Worm (Caenorhabditis elegans): ENCODE measurements around the gene F39H12.1.
A peak's percentile ranks its signal among the peaks of the same experiment; 100 is the strongest.

The F39H12.1 gene

DNA sequence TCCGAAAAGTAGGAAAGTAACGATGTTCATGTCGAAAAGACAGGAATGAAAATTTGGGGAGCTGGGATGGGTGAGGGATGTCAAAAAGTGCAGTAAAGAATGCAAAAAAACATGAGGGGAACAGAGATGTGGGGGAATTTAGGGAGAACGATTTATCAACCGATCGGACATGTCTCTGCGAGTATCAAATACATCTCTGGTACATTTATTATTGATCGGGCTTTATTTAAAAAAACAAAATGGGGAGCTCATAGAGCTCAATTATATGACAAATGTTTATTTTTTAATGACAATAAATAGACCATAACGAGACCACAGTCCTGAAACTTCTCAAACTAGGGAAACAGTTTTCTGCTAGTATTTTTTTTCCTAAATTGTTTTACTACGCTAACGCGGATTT is 23.9 kb upstream of the F39H12.1 start, which contains the start of gene F25E2.2:
TSS of gene F25E2.2 (minus strand) at position 101 of the 400 bp plus-strand sequence.
- no peak for TF ChIP-seq gei-17 (GFP tag; optimal IDR thresholded peaks at IDR 0.05)
- TF ChIP-seq bed-1 (GFP tag; IDR thresholded peaks at IDR 0.05), result no peak
- TF ChIP-seq lin-40 (tag; optimal IDR thresholded peaks at IDR 0.05), result no peak
- no peak for TF ChIP-seq F37B4.10 (GFP tag; IDR thresholded peaks at IDR 0.05)
- TF ChIP-seq madf-8 (GFP tag; conservative IDR thresholded peaks at IDR 0.05), result no peak
- TF ChIP-seq cebp-2 (GFP tag; IDR thresholded peaks at IDR 0.05), result no peak
- no peak for TF ChIP-seq B0035.1 (tag; optimal IDR thresholded peaks at IDR 0.05)
- TF ChIP-seq akir-1 (GFP tag; optimal IDR thresholded peaks at IDR 0.05), result no peak

DNA sequence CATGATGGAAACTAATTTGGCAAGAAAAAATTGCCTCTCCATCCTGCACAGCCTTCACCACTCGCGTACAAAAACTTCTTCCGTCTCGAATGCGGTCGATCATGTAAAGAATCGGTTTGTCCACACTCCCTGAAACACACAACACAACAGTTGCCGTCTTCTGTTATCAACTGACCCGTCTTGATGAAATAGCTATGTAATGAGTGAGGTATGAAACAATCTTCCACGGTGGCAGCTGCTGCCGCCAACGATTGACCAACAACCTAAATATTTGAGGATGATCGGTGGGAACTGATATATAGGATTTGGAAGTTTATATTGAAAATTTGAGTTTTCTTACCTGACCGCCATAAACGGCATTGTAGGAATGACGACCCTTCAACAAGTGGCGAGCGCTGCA is 22.3 kb upstream of the F39H12.1 start:
- TF ChIP-seq nfya-1 (tag; optimal IDR thresholded peaks at IDR 0.05; ENCODE audit: borderline replicate concordance, insufficient read depth), result no peak
- TF ChIP-seq nhr-80 (tag; optimal IDR thresholded peaks at IDR 0.05), result peak; percentile 36
- TF ChIP-seq let-607 (tag; optimal IDR thresholded peaks at IDR 0.05), result peak in 1 of 2 experiments; percentile 17

DNA sequence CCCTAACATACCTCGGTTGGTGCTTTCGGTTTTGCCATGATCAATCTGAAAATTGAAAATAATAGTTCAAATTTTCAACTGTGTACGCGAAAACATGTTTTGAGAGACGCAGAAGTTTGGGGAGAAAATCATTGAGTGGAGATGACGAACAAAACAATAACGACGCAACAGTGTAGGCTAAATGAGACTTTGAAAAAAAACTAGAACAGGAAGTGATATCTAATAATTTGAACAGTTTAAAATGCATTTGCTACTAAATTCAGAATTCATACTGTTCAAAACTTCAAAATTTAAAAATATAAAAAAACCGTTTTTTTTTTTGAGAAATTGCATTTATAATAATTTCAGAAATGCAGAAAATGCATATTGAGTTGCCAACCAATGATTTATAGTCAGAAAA is 21.5 kb upstream of the F39H12.1 start, which contains the start of gene F25E2.3:
TSS of gene F25E2.3 (minus strand) at position 101 of the 400 bp plus-strand sequence.
- no peak for TF ChIP-seq lsy-27 (tag; optimal IDR thresholded peaks at IDR 0.05; ENCODE audit: borderline replicate concordance, insufficient read depth)
- no peak for TF ChIP-seq K11D2.4 (GFP tag; IDR thresholded peaks at IDR 0.05)
- no peak for TF ChIP-seq F49E8.2 (tag; optimal IDR thresholded peaks at IDR 0.05; ENCODE audit: insufficient read depth)
- no peak for TF ChIP-seq F10E7.11 (tag; optimal IDR thresholded peaks at IDR 0.05)
- TF ChIP-seq mcd-1 (GFP tag; IDR thresholded peaks at IDR 0.05), result no peak
- TF ChIP-seq mes-4 (tag; optimal IDR thresholded peaks at IDR 0.05), result no peak
- TF ChIP-seq ccch-3 (GFP tag; optimal IDR thresholded peaks at IDR 0.05), result no peak
- TF ChIP-seq him-1 (tag; optimal IDR thresholded peaks at IDR 0.05), result no peak
- TF ChIP-seq ekl-4 (GFP tag; IDR thresholded peaks at IDR 0.05), result no peak
- no peak for TF ChIP-seq ets-4 (GFP tag; optimal IDR thresholded peaks at IDR 0.05)
- no peak for TF ChIP-seq die-1 (tag; optimal IDR thresholded peaks at IDR 0.05)
- TF ChIP-seq tlf-1 (GFP tag; optimal IDR thresholded peaks at IDR 0.05), result no peak
- no peak for TF ChIP-seq lin-54 (GFP tag; optimal IDR thresholded peaks at IDR 0.05)

DNA sequence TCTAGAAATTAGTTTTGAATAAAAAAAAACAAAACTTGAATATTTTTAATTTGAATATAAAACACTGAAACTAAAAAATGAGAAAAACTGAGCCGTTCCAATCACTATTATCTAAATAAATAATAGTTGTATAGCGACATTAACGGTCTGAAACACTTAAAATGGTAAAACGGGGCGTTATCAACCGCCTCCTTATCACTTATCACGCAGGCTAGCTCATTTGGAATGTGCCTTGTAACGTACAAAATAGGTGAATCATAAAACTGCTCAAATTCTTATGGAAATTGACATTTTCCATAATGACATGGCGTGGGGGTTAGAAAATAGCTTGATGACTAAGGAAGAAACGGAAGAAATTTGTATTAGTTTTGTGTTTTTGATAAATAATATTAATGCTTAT is 18.6 kb upstream of the F39H12.1 start, which contains the start of gene ifd-2:
TSS of gene ifd-2 (minus strand) at position 1 of the 400 bp plus-strand sequence.
- TF ChIP-seq athp-1 (tag; optimal IDR thresholded peaks at IDR 0.05), result no peak
- peak in 1 of 2 experiments; percentile 26 for TF ChIP-seq let-607 (tag; optimal IDR thresholded peaks at IDR 0.05)
- TF ChIP-seq cebp-2 (GFP tag; IDR thresholded peaks at IDR 0.05), result no peak
- TF ChIP-seq nhr-80 (tag; optimal IDR thresholded peaks at IDR 0.05), result peak; percentile 91

DNA sequence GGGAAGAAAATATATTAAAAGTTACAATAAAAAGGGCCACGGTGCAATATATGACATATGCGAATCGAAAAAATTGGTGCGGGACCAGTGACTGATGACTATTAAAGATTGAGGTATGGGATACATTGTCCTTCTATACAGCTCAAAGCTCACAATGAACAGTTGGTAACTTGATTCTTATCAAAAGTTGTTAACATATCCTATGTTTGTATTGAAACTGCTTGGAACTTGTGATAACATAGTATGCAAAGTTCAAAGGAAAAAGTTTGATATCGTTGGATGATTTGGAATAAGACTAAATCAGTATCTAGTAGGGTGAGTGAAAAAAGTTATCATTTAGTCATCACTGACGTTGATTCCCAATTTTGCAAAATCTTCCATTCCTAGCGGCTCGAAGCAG is 16.6 kb upstream of the F39H12.1 start:
- TF ChIP-seq tlf-1 (GFP tag; optimal IDR thresholded peaks at IDR 0.05) (no peak), him-1 (tag; optimal IDR thresholded peaks at IDR 0.05) (no peak), rec-8 (tag; optimal IDR thresholded peaks at IDR 0.05) (no peak), egl-44 (GFP tag; IDR thresholded peaks at IDR 0.05) (no peak), ceh-40 (GFP tag; IDR thresholded peaks at IDR 0.05) (no peak), unc-130 (GFP tag; optimal IDR thresholded peaks at IDR 0.05) (no peak), hrde-1 (tag; optimal IDR thresholded peaks at IDR 0.05; ENCODE audit: borderline replicate concordance) (no peak), F37B4.10 (GFP tag; IDR thresholded peaks at IDR 0.05) (no peak), snpc-1.3 (tag; optimal IDR thresholded peaks at IDR 0.05; ENCODE audit: insufficient read depth) (no peak), Y53G8AR.9 (GFP tag; conservative IDR thresholded peaks at IDR 0.05) (no peak), hlh-12 (tag; optimal IDR thresholded peaks at IDR 0.05) (no peak)

Data from whole organism, young adult.